Fruit fly (Drosophila melanogaster) whole organism, embryonic: ENCODE measurements around the gene Vta1.

ENCODE experiments used
- CG11723 ChIP-seq: fragments of 200-800 bp; sonication (Bioruptor generic); optimal IDR thresholded peaks from 2 replicates; lab custom pipeline; 2017; ENCODE audit warnings: missing biosample characterization, mild to moderate bottlenecking, missing genetic modification characterization
- CG12104 ChIP-seq: fragments of 200-800 bp; sonication (Bioruptor generic); optimal IDR thresholded peaks from 3 replicates; lab custom pipeline; 2016; ENCODE audit warnings: missing biosample characterization, missing genetic modification characterization
- CG17912 ChIP-seq: fragments of 200-800 bp; sonication (Bioruptor generic); optimal IDR thresholded peaks from 2 replicates; lab custom pipeline; 2018; ENCODE audit warnings: missing biosample characterization, mild to moderate bottlenecking, missing genetic modification characterization
- CG2202 ChIP-seq: fragments of 200-800 bp; sonication (Bioruptor generic); optimal IDR thresholded peaks from 2 replicates; lab custom pipeline; 2018; ENCODE audit warnings: missing biosample characterization, mild to moderate bottlenecking, missing genetic modification characterization
- Dad ChIP-seq: fragments of 200-800 bp; sonication (Bioruptor generic); optimal IDR thresholded peaks from 3 replicates; lab custom pipeline; 2016; ENCODE audit warnings: missing biosample characterization, missing genetic modification characterization
- HLH4C ChIP-seq: fragments of 200-800 bp; sonication (Bioruptor generic); IDR thresholded peaks from 3 replicates; pipeline ENCODE4 v1.3.6; 2022; ENCODE audit warnings: missing biosample characterization, missing genetic modification characterization; ENCODE audit not compliant: partially characterized antibody
- MTF-1 ChIP-seq: fragments of 200-800 bp; sonication (Bioruptor generic); optimal IDR thresholded peaks from 2 replicates; lab custom pipeline; 2018; ENCODE audit warnings: missing biosample characterization, mild to moderate bottlenecking, missing genetic modification characterization, borderline replicate concordance
- Ptx1 ChIP-seq: fragments of 200-800 bp; sonication (Bioruptor generic); IDR thresholded peaks from 2 replicates; pipeline ENCODE4 v1.3.6; 2022; ENCODE audit warnings: missing biosample characterization, missing genetic modification characterization
- ase ChIP-seq: fragments of 200-800 bp; sonication (Bioruptor generic); IDR thresholded peaks from 3 replicates; pipeline ENCODE4 v1.3.6; 2022; ENCODE audit warnings: missing biosample characterization, missing genetic modification characterization
- btn ChIP-seq: fragments of 200-800 bp; sonication (Bioruptor generic); optimal IDR thresholded peaks from 2 replicates; lab custom pipeline; 2016; ENCODE audit warnings: missing biosample characterization, missing genetic modification characterization
- ci ChIP-seq: fragments of 200-800 bp; sonication (Bioruptor generic); IDR thresholded peaks from 3 replicates; pipeline ENCODE4 v1.3.6; 2022; ENCODE audit warnings: missing biosample characterization, missing genetic modification characterization
- fu2 ChIP-seq: fragments of 200-800 bp; sonication (Bioruptor generic); optimal IDR thresholded peaks from 2 replicates; lab custom pipeline; 2016; ENCODE audit warnings: missing biosample characterization, missing genetic modification characterization
- gfzf ChIP-seq: fragments of 200-800 bp; sonication (Bioruptor generic); optimal IDR thresholded peaks from 2 replicates; lab custom pipeline; 2016; ENCODE audit warnings: missing biosample characterization, mild to moderate bottlenecking, missing genetic modification characterization, moderate library complexity
- ssp ChIP-seq: fragments of 200-800 bp; sonication (Bioruptor generic); IDR thresholded peaks from 2 replicates; pipeline ENCODE4 v1.3.6; 2022; ENCODE audit warnings: missing biosample characterization, missing genetic modification characterization

DNA sequence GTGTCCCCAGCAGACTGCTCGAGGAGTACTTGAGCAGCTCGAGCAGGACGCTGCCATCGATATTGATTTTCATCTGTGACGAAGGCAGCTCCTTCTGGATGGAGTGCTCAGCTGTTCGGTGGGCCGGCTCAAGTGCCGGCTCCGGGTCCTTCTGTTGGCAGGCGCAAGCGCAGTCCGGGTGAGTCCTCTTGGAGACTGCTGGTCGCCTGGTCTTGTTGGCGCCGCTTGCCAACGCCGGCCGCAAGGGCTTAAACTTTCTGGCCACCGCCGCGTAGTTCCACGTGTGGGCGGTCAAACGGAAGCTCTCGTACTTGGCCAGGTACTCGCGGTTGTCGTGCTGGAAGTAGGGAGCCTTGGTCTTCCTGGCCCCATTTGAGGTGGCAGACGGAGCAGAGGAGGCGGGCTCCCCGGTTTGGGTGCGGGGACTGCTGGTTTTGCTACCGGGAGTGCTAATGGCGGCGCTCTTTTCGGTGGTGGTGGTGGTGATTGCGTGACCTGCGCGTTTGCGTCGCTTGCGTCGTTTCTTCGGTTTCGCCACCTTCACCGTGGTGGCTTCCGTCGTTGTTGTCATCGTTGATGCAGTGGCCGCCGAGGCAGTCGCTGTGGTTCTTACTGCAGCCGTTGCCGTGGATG lies 9.2 kb upstream of the Vta1 start:
- TF ChIP-seq ssp (GFP tag; lab: Robert Waterston, UW) (no peak), CG17912 (no peak), CG11723 (GFP tag; lab: Kevin White, UChicago) (no peak), MTF-1 (GFP tag; lab: Kevin White, UChicago) (no peak), Dad (GFP tag; lab: Kevin White, UChicago) (no peak), ase (GFP tag; lab: Robert Waterston, UW) (no peak), CG2202 (no peak), HLH4C (no peak), fu2 (GFP tag; lab: Kevin White, UChicago) (no peak), CG12104 (GFP tag; lab: Kevin White, UChicago) (no peak), Ptx1 (no peak), btn (GFP tag; lab: Kevin White, UChicago) (no peak), ci (GFP tag; lab: Robert Waterston, UW) (no peak), gfzf (GFP tag; lab: Kevin White, UChicago) (no peak)
